Fruit fly (Drosophila melanogaster): Measurements from ENCODE around the gene brwl.

brwl gene

DNA sequence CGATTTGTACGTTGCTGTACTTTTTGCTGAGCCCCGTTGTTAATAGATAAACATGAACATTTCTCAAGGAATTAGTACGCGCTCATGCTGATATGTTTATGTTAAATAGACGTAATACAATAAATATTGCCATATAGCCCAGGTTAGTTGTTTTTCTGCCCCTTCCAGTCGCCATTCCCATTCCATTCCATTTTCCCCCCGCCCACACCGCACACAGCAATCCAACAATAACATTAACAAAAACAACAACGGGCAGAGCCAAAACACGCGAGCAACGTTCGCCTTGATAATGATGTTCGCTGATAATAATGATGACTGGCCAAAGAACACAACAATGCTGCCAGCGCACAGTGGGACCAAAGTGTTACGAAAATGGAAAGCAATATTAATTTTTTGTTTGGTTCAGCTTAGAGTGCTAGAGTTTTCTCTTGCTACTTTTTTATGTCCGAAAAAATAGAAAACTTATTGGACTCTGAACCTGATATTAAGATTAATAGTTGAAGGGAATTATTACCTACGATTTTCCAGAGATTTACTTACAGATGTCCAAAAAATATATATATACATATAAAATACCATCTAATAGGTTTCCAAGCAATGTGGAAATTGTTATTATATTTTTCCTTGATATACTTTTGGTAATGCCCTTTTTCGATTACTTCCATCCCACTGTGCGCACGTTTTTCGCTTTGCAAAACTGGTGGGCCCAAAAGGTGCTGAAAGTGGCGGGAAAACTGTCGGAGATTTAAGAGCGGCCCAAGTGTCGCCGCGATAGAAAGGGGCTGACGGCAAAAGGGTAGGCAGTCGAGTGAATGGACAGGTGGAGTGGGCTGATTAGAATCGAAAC, 1.1 kb downstream of the brwl start (continued):
- peak; percentile 86 for TF ChIP-seq ranshi (GFP tag; IDR thresholded peaks at IDR 0.05)
- peak; percentile 85 for TF ChIP-seq tx (GFP tag; optimal IDR thresholded peaks at IDR 0.05)
- TF ChIP-seq Deaf1 (tag; optimal IDR thresholded peaks at IDR 0.05), result peak; percentile 87
- TF ChIP-seq zen (tag; optimal IDR thresholded peaks at IDR 0.05), result peak; percentile 96
- peak; percentile 89 for TF ChIP-seq CG5180 (GFP tag; optimal IDR thresholded peaks at IDR 0.05)
- TF ChIP-seq CG1792 (GFP tag; optimal IDR thresholded peaks at IDR 0.05), result peak; percentile 59
- peak; percentile 99 for TF ChIP-seq gcm (GFP tag; optimal IDR thresholded peaks at IDR 0.05)
- TF ChIP-seq sug (tag; optimal IDR thresholded peaks at IDR 0.05), result peak; percentile 94
- peak; percentile 72 for TF ChIP-seq toy (GFP tag; IDR thresholded peaks at IDR 0.05)
- peak; percentile 56 for TF ChIP-seq pum (GFP tag; optimal IDR thresholded peaks at IDR 0.05)
- peak; percentile 57 for TF ChIP-seq CG12769 (tag; optimal IDR thresholded peaks at IDR 0.05)
- TF ChIP-seq CG12744 (GFP tag; optimal IDR thresholded peaks at IDR 0.05), result peak; percentile 80
- peak; percentile 85 for TF ChIP-seq CG4707 (GFP tag; optimal IDR thresholded peaks at IDR 0.05)
- TF ChIP-seq CG9797 (GFP tag; optimal IDR thresholded peaks at IDR 0.05), result no peak
- no peak for TF ChIP-seq h (optimal IDR thresholded peaks at IDR 0.05)

DNA sequence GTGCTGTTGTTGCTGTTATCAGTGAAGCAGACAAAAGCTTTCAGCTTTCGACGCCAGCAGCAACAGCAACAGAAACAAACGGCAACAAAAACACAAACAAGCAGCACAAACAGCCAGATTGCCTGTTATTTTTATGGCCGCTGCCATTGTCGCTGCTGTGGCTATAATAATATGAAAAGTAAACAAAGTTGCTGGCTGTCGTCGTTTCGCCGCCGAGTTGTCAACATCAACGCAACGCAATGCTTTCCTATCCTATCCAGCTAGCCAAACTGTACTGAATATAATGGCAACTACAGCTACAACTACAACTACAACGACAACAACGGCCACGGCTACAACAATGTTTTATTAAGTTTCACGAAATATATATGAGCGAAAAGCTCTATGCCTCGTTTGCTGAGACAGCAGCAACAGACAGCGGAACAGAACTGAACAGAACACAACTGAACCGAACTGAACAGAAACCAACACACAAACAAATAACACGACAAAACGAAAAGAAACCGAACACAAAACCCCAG, 2.0 kb downstream of the brwl start:
- peak; percentile 21 for TF ChIP-seq CTCF (GFP tag; optimal IDR thresholded peaks at IDR 0.05)
- peak; percentile 50 for TF ChIP-seq kni (GFP tag; optimal IDR thresholded peaks at IDR 0.05)
- peak; percentile 46 for TF ChIP-seq unpg (GFP tag; optimal IDR thresholded peaks at IDR 0.05)
- TF ChIP-seq schlank (tag; optimal IDR thresholded peaks at IDR 0.05), result peak; percentile 33
- TF ChIP-seq CG17568 (GFP tag; optimal IDR thresholded peaks at IDR 0.05), result peak; percentile 76
- peak; percentile 8 for TF ChIP-seq YL-1 (GFP tag; optimal IDR thresholded peaks at IDR 0.05)
- no peak for TF ChIP-seq Dad (GFP tag; optimal IDR thresholded peaks at IDR 0.05)
- TF ChIP-seq Aef1 (GFP tag; IDR thresholded peaks at IDR 0.05), result peak; percentile 21; the same call in 1 of the 3 replicates
- TF ChIP-seq CG11696 (GFP tag; IDR thresholded peaks at IDR 0.05), result no peak
- TF ChIP-seq CG7987 (GFP tag; optimal IDR thresholded peaks at IDR 0.05), result peak; percentile 58
- peak; percentile 55 for TF ChIP-seq Med (GFP tag)
- TF ChIP-seq gsb (GFP tag; IDR thresholded peaks at IDR 0.05), result 0 out of 2 replicates have a peak, but pooled peaks have one; percentile 10
- TF ChIP-seq ci (GFP tag; IDR thresholded peaks at IDR 0.05), result peak; percentile 72; the same call in 1 of the 3 replicates
- TF ChIP-seq CG5180 (GFP tag; optimal IDR thresholded peaks at IDR 0.05), result peak; percentile 73
- TF ChIP-seq Dref (GFP tag; IDR thresholded peaks at IDR 0.05), result no peak
- TF ChIP-seq CG3407 (GFP tag; optimal IDR thresholded peaks at IDR 0.05), result peak; percentile 38
- TF ChIP-seq CG12219 (GFP tag; optimal IDR thresholded peaks at IDR 0.05), result peak; percentile 28
- TF ChIP-seq Lim3 (GFP tag; IDR thresholded peaks at IDR 0.05), result no peak
- peak; percentile 67 for TF ChIP-seq fd64A (GFP tag; optimal IDR thresholded peaks at IDR 0.05)
- TF ChIP-seq vfl (GFP tag; optimal IDR thresholded peaks at IDR 0.05), result no peak
- TF ChIP-seq Nf-YA (GFP tag; IDR thresholded peaks at IDR 0.05), result peak; percentile 51; the same call in 1 of the 2 replicates
- TF ChIP-seq CG10147 (GFP tag; optimal IDR thresholded peaks at IDR 0.05), result peak; percentile 31
- TF ChIP-seq pan (optimal IDR thresholded peaks at IDR 0.05), result no peak
- no peak for TF ChIP-seq pan (GFP tag; optimal IDR thresholded peaks at IDR 0.05 in 1 of 2, IDR thresholded peaks at IDR 0.05 in 1 of 2)
- TF ChIP-seq CG17912 (GFP tag; optimal IDR thresholded peaks at IDR 0.05), result peak; percentile 42
- TF ChIP-seq CG4328 (GFP tag; optimal IDR thresholded peaks at IDR 0.05), result peak; percentile 32
- peak; percentile 16 for TF ChIP-seq HmgZ (tag; optimal IDR thresholded peaks at IDR 0.05)
- TF ChIP-seq cg (GFP tag; optimal IDR thresholded peaks at IDR 0.05), result peak; percentile 23
- 0 out of 3 replicates have a peak, but pooled peaks have one; percentile 15 for TF ChIP-seq Dbx (GFP tag; IDR thresholded peaks at IDR 0.05)
- TF ChIP-seq PHDP (tag; optimal IDR thresholded peaks at IDR 0.05), result peak; percentile 55
- TF ChIP-seq wek (GFP tag; optimal IDR thresholded peaks at IDR 0.05), result peak; percentile 62
- TF ChIP-seq sim (GFP tag; IDR thresholded peaks at IDR 0.05), result no peak
- TF ChIP-seq ara (GFP tag; IDR thresholded peaks at IDR 0.05), result 0 out of 2 replicates have a peak, but pooled peaks have one; percentile 35
- TF ChIP-seq CG11723 (GFP tag; optimal IDR thresholded peaks at IDR 0.05), result peak; percentile 34
- TF ChIP-seq CG4360 (GFP tag; IDR thresholded peaks at IDR 0.05), result peak; percentile 80
